Worm (Caenorhabditis elegans) whole organism, L3 larva: Measurements from ENCODE around the gene gln-2.

ENCODE experiments used
- ZK546.5 ChIP-seq: sonication (generic microtip); optimal IDR thresholded peaks from 2 replicates; lab custom pipeline; 2017; ENCODE audit warnings: missing biosample characterization, missing genetic modification characterization
- aly-2 ChIP-seq: fragments of 150-350 bp; optimal IDR thresholded peaks from 2 replicates; lab custom pipeline; 2014; ENCODE audit warnings: missing biosample characterization, missing genetic modification characterization
- ceh-28 ChIP-seq: fragments of 150-350 bp; optimal IDR thresholded peaks from 2 replicates; lab custom pipeline; 2014; ENCODE audit warnings: missing biosample characterization, missing genetic modification reagents, missing genetic modification characterization
- ceh-82 ChIP-seq: fragments of 150-350 bp; optimal IDR thresholded peaks from 2 replicates; lab custom pipeline; 2014; ENCODE audit warnings: missing biosample characterization, missing genetic modification characterization
- ceh-9 ChIP-seq: sonication (generic microtip); optimal IDR thresholded peaks from 2 replicates; lab custom pipeline; 2018; ENCODE audit warnings: missing biosample characterization, missing genetic modification characterization
- daf-12 ChIP-seq: fragments of 150-350 bp; optimal IDR thresholded peaks from 2 replicates; lab custom pipeline; 2014; ENCODE audit warnings: missing biosample characterization, missing genetic modification reagents, missing genetic modification characterization
- egl-5 ChIP-seq: fragments of 150-350 bp; optimal IDR thresholded peaks from 2 replicates; lab custom pipeline; 2017; ENCODE audit warnings: missing biosample characterization, missing genetic modification reagents, missing genetic modification characterization, inconsistent platforms
- elt-1 ChIP-seq: fragments of 150-350 bp; optimal IDR thresholded peaks from 2 replicates; lab custom pipeline; 2014; ENCODE audit warnings: missing biosample characterization, missing genetic modification characterization
- elt-2 ChIP-seq: sonication (generic microtip); optimal IDR thresholded peaks from 2 replicates; lab custom pipeline; 2016; ENCODE audit warnings: missing genetic modification reagents, mild to moderate bottlenecking, missing genetic modification characterization, missing compliant biosample characterization
- eor-1 ChIP-seq, 2 experiments: fragments of 150-350 bp; optimal IDR thresholded peaks; 2 replicates each; lab custom pipeline; 2014 to 2018; ENCODE audit warnings: missing biosample characterization in 2 of 2, missing genetic modification characterization in 2 of 2
- fkh-10 ChIP-seq: sonication (generic microtip); optimal IDR thresholded peaks from 2 replicates; lab custom pipeline; 2017; ENCODE audit warnings: missing biosample characterization, missing genetic modification reagents, missing genetic modification characterization
- fkh-2 ChIP-seq: fragments of 150-350 bp; optimal IDR thresholded peaks from 2 replicates; lab custom pipeline; 2014; ENCODE audit warnings: missing biosample characterization, missing genetic modification reagents, missing genetic modification characterization
- fos-1 ChIP-seq: fragments of 150-350 bp; optimal IDR thresholded peaks from 2 replicates; lab custom pipeline; 2014; ENCODE audit warnings: missing biosample characterization, missing genetic modification characterization
- hmg-11 ChIP-seq: sonication (generic microtip); optimal IDR thresholded peaks from 2 replicates; lab custom pipeline; 2016; ENCODE audit warnings: missing genetic modification characterization, missing compliant biosample characterization
- jun-1 ChIP-seq: fragments of 150-350 bp; optimal IDR thresholded peaks from 2 replicates; lab custom pipeline; 2014; ENCODE audit warnings: missing biosample characterization, missing genetic modification reagents, missing genetic modification characterization
- lin-15B ChIP-seq: fragments of 150-350 bp; optimal IDR thresholded peaks from 2 replicates; lab custom pipeline; 2014; ENCODE audit warnings: missing biosample characterization, missing genetic modification characterization
- lsy-12 ChIP-seq: sonication (generic microtip); optimal IDR thresholded peaks from 2 replicates; lab custom pipeline; 2016; ENCODE audit warnings: mild to moderate bottlenecking, missing genetic modification characterization, missing compliant biosample characterization
- mdl-1 ChIP-seq: fragments of 150-350 bp; optimal IDR thresholded peaks from 2 replicates; lab custom pipeline; 2014; ENCODE audit warnings: missing biosample characterization, missing genetic modification characterization
- nfya-1 ChIP-seq: sonication (generic microtip); optimal IDR thresholded peaks from 2 replicates; lab custom pipeline; 2017; ENCODE audit warnings: missing genetic modification characterization, mild to moderate bottlenecking, missing compliant biosample characterization, antibody characterized with exemption, moderate library complexity; ENCODE audit not compliant: insufficient read depth
- nhr-11 ChIP-seq: fragments of 150-350 bp; optimal IDR thresholded peaks from 2 replicates; lab custom pipeline; 2014; ENCODE audit warnings: missing biosample characterization, missing genetic modification characterization
- nhr-23 ChIP-seq: fragments of 150-350 bp; optimal IDR thresholded peaks from 2 replicates; lab custom pipeline; 2014; ENCODE audit warnings: missing biosample characterization, missing genetic modification reagents, missing genetic modification characterization
- nhr-237 ChIP-seq: fragments of 150-350 bp; optimal IDR thresholded peaks from 2 replicates; lab custom pipeline; 2014; ENCODE audit warnings: missing biosample characterization, missing genetic modification characterization
- nhr-25 ChIP-seq: sonication (generic microtip); optimal IDR thresholded peaks from 2 replicates; lab custom pipeline; 2017; ENCODE audit warnings: missing biosample characterization, missing genetic modification characterization
- nhr-28 ChIP-seq: fragments of 150-350 bp; optimal IDR thresholded peaks from 2 replicates; lab custom pipeline; 2014; ENCODE audit warnings: missing biosample characterization, missing genetic modification characterization
- nhr-67 ChIP-seq: fragments of 150-350 bp; optimal IDR thresholded peaks from 2 replicates; lab custom pipeline; 2014; ENCODE audit warnings: missing biosample characterization, missing genetic modification characterization
- nhr-77 ChIP-seq: fragments of 150-350 bp; optimal IDR thresholded peaks from 2 replicates; lab custom pipeline; 2014; ENCODE audit warnings: missing biosample characterization, missing genetic modification characterization
- pha-4 ChIP-seq: fragments of 150-350 bp; optimal IDR thresholded peaks from 2 replicates; lab custom pipeline; 2014; ENCODE audit warnings: missing biosample characterization, missing genetic modification reagents, missing genetic modification characterization
- pqm-1 ChIP-seq: fragments of 150-350 bp; optimal IDR thresholded peaks from 2 replicates; lab custom pipeline; 2017; ENCODE audit warnings: missing biosample characterization, missing genetic modification characterization, inconsistent platforms
- sea-2 ChIP-seq: fragments of 150-350 bp; sonication (generic microtip); optimal IDR thresholded peaks from 4 replicates; lab custom pipeline; 2014; ENCODE audit warnings: missing biosample characterization, missing genetic modification reagents, missing genetic modification characterization
- skn-1 ChIP-seq: fragments of 150-350 bp; optimal IDR thresholded peaks from 2 replicates; lab custom pipeline; 2014; ENCODE audit warnings: missing biosample characterization, missing genetic modification characterization
- tbx-2 ChIP-seq: sonication (generic microtip); optimal IDR thresholded peaks from 2 replicates; lab custom pipeline; 2016; ENCODE audit warnings: mild to moderate bottlenecking, missing genetic modification characterization, missing compliant biosample characterization
- unc-39 ChIP-seq: sonication (generic microtip); optimal IDR thresholded peaks from 4 replicates; lab custom pipeline; 2017; ENCODE audit warnings: missing biosample characterization, missing genetic modification characterization
- ztf-11 ChIP-seq: fragments of 150-350 bp; optimal IDR thresholded peaks from 2 replicates; lab custom pipeline; 2014; ENCODE audit warnings: missing biosample characterization, missing genetic modification characterization
- ztf-4 ChIP-seq: fragments of 150-350 bp; optimal IDR thresholded peaks from 2 replicates; lab custom pipeline; 2014; ENCODE audit warnings: missing biosample characterization, missing genetic modification characterization

gln-2 gene

DNA sequence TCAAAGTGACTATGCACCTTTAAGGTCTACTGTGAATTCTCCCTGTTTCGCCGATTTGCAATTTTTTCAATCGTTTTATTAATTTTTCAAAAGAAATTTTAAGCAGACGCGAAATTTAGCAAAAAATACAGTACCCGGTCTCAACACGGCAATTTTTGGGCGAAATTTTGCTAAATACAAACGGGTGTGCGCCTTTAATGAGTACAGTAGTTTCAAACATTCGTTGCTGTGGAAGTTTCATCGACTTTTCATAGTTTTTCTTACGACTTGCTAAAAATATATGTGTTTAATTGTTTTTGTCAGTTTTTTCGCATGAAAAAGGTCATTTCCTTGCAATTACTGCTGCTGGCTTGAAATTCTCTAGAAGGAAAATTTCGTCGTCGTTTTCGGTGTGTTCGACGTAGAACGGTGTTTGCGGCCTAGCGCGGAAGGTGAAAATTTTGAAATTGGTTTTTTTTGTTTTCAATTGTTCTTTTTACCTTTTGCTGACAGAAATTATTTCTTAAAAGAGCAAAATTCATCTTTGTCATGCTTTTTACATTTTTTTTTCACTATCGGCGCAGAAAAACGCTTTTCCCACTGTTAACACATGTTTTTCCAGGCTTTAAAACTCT lies 2.3 kb upstream of the gln-2 start, which contains the start of gene K03H1.7:
Gene K03H1.7 (plus strand): TSS at position 600 of the 614 bp plus-strand sequence.
- no peak for TF ChIP-seq nhr-23 (tag; lab: Kevin White, UChicago)
- peak; percentile 73 for TF ChIP-seq lin-15B (tag; lab: Kevin White, UChicago)
- TF ChIP-seq pqm-1 (tag; lab: Kevin White, UChicago) = no peak

ce11 chrIII:9941020-9941674 lies 3.5 kb downstream of the gln-2 start, which contains the start of the genes K03H1.9 and K03H1.12:
K03H1.9 (minus strand) TSS chrIII:9941490.
K03H1.12 (plus strand) TSS chrIII:9941624.
- TF ChIP-seq elt-1 (no peak), ztf-4 (no peak), skn-1 (tag; lab: Kevin White, UChicago) (no peak), elt-2 (tag; lab: Kevin White, UChicago) (no peak), unc-39 (tag; lab: Kevin White, UChicago) (no peak), fos-1 (tag; lab: Kevin White, UChicago) (no peak), fkh-10 (GFP tag; lab: Kevin White, UChicago) (no peak), hmg-11 (tag; lab: Kevin White, UChicago) (no peak), ztf-11 (tag; lab: Kevin White, UChicago) (no peak), sea-2 (GFP tag; lab: Kevin White, UChicago) (no peak), nhr-237 (tag; lab: Kevin White, UChicago) (no peak), nhr-28 (no peak), nhr-67 (tag; lab: Kevin White, UChicago) (no peak), pqm-1 (tag; lab: Kevin White, UChicago) (no peak), lsy-12 (no peak), fkh-2 (tag; lab: Kevin White, UChicago) (no peak), nhr-11 (tag; lab: Kevin White, UChicago) (no peak), mdl-1 (no peak), egl-5 (no peak), pha-4 (tag; lab: Kevin White, UChicago) (no peak)
- TF ChIP-seq, all 47 proteins: peak for 0

ce11 chrIII:9932091-9932490 lies 12.5 kb downstream of the gln-2 start, which contains the start of gene dec-7:
dec-7 (plus strand) TSS chrIII:9932398.
- TF ChIP-seq ceh-28 (tag; lab: Kevin White, UChicago) (no peak), pha-4 (tag; lab: Kevin White, UChicago) (peak; percentile 2), nhr-28 (no peak), nhr-25 (tag; lab: Kevin White, UChicago) (no peak), nhr-23 (tag; lab: Kevin White, UChicago) (no peak), daf-12 (tag; lab: Kevin White, UChicago) (no peak), elt-2 (tag; lab: Kevin White, UChicago) (peak; percentile 45), ceh-82 (no peak), fos-1 (tag; lab: Kevin White, UChicago) (no peak), ztf-4 (no peak), lsy-12 (no peak), ceh-9 (tag; lab: Kevin White, UChicago) (no peak)

DNA sequence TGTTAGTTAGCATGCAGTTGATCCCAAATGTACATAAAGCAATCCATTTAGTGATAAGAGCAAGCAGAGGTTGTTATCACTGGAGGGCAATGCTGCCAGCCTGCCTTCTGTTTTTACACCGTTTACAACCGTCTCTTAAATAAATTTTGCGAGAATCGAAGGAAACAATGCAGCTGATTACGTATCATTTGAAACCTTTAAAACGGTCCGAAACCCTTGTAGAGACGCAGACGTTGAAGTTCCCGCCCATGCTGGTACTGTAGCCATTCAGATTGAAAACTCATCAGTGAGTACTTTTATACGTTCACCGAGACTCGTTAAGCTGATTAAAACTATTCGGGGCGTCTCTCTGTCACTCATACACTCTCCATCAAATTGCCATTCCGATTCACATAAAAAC lies 14.2 kb downstream of the gln-2 start:
- TF ChIP-seq aly-2 (tag; lab: Kevin White, UChicago) (no peak), ZK546.5 (tag; lab: Kevin White, UChicago) (no peak), nhr-28 (no peak), elt-2 (tag; lab: Kevin White, UChicago) (peak; percentile 98), nfya-1 (tag; lab: Kevin White, UChicago) (peak; percentile 53), pqm-1 (tag; lab: Kevin White, UChicago) (peak; percentile 92), fos-1 (tag; lab: Kevin White, UChicago) (no peak), tbx-2 (tag; lab: Kevin White, UChicago) (no peak), pha-4 (tag; lab: Kevin White, UChicago) (peak; percentile 47), nhr-77 (tag; lab: Kevin White, UChicago) (no peak), eor-1 (tag; optimal IDR thresholded peaks at IDR 0.05; lab: Kevin White, UChicago) (no peak), jun-1 (tag; lab: Kevin White, UChicago) (peak; percentile 40), ceh-28 (tag; lab: Kevin White, UChicago) (no peak)
- TF ChIP-seq, all 47 proteins: peak for 5
